Fruit fly (Drosophila melanogaster): ENCODE data around the gene GATAe.

The GATAe gene

DNA sequence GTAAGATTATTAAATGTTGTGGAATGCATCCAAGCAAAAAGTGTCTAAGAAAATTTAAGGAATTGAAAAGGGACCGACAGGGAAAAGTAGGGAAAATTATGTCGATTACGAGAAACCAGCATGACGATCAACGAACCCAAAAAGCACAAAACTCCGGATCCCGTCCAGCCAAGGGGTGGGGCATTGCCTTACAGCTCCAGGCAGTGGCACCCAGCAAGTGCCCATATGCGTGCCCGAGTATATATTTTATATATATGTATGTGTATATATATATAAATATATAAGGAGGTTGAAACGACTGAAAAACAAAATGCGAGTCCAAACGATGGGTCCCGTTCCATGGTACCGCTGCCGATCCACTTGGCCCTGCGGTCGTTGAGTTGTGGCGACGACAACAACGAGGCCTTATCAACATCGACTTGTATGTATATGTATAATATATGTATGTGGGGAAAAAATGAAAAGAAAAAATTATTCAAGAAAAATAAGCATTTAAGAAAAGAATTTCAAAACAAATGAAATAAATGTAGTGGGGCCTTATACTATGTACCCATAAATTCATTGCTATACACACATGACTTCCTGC lies 21.7 kb upstream of the GATAe start:
- TF ChIP-seq CG4496 (GFP tag; IDR thresholded peaks at IDR 0.05) (0 out of 3 replicates have a peak, but pooled peaks have one; percentile 27), fd96Ca (GFP tag; IDR thresholded peaks at IDR 0.05) (no peak), gl (tag; optimal IDR thresholded peaks at IDR 0.05) (peak; percentile 26), CG32121 (GFP tag; IDR thresholded peaks at IDR 0.05) (no peak), CG15710 (tag; optimal IDR thresholded peaks at IDR 0.05) (peak; percentile 20), Pif1B (GFP tag; optimal IDR thresholded peaks at IDR 0.05) (no peak), rn (GFP tag; IDR thresholded peaks at IDR 0.05) (no peak), CG34367 (tag; optimal IDR thresholded peaks at IDR 0.05) (peak; percentile 22), CG10348 (GFP tag; IDR thresholded peaks at IDR 0.05) (no peak), CG9948 (tag; optimal IDR thresholded peaks at IDR 0.05) (peak; percentile 14), Snoo (tag; optimal IDR thresholded peaks at IDR 0.05) (no peak), Ets98B (GFP tag; IDR thresholded peaks at IDR 0.05) (no peak), CG8159 (tag; optimal IDR thresholded peaks at IDR 0.05) (peak; percentile 26), D1 (tag; optimal IDR thresholded peaks at IDR 0.05) (no peak), CG13204 (GFP tag; optimal IDR thresholded peaks at IDR 0.05) (peak; percentile 30), Pif1A (GFP tag; optimal IDR thresholded peaks at IDR 0.05) (no peak), EcR (GFP tag; optimal IDR thresholded peaks at IDR 0.05) (peak; percentile 64), CG17806 (tag; optimal IDR thresholded peaks at IDR 0.05) (no peak), CG8301 (tag; optimal IDR thresholded peaks at IDR 0.05) (peak; percentile 19), CG14655 (GFP tag; optimal IDR thresholded peaks at IDR 0.05) (peak; percentile 43), CG12605 (GFP tag; IDR thresholded peaks at IDR 0.05) (peak; percentile 39; the same call in 1 of the 2 replicates)

DNA sequence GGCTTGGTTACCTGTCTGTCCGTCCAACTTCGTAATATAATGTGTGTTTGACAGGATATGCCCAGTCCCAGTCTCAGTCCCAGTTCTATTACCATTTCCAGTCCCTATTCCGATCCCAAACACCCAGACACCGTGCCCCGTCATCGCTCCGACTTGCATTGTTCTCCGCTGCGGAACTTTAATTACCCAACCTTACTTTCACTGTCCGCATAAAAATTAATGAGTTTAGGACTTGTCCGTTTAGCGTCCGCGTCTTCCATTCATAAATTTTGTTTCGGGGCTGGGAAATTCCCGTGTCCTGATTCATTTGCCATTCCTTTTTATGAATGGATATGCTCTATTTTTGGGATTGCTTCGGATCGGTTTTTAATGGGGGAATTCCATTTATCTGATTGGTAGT lies 20.6 kb upstream of the GATAe start:
- TF ChIP-seq CG34367 (tag; optimal IDR thresholded peaks at IDR 0.05) (no peak), D1 (tag; optimal IDR thresholded peaks at IDR 0.05) (no peak)

DNA sequence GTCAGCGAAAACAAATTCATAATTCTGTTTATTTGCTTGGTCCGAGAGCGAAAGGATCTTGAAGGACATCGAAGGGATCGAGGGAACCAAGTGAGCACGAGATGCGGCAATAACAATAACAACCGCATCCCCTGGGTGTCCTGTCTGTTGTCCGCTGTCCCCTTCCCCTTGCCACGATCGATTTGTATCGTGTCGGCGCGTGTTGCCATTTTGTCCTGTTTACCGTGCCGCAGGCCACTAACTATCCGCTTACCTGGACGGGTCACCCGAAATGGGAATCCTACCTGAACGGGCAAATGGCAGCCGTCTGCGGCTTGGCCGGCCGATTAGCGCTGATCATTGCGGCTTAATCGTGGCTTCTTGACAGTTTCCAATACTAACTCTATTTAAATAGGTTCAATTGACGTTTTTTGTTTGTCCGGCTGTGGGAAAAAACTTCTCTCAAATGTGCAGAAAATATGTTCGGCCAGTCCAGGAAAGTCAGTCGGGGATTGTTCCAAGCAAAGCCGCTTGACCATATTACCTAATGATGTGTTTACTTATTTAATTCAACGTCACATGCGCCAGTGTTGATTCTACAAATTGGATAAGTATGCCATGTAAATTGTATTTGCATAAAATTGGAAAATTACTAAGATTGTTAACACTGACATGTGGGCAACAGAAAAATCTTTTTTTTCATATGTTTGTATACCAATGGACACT lies 19.5 kb upstream of the GATAe start:
- TF ChIP-seq fd96Ca (GFP tag; IDR thresholded peaks at IDR 0.05) (no peak), CG8301 (tag; optimal IDR thresholded peaks at IDR 0.05) (no peak), rn (GFP tag; IDR thresholded peaks at IDR 0.05) (no peak), CG13204 (GFP tag; optimal IDR thresholded peaks at IDR 0.05) (no peak), Pif1A (GFP tag; optimal IDR thresholded peaks at IDR 0.05) (no peak)

DNA sequence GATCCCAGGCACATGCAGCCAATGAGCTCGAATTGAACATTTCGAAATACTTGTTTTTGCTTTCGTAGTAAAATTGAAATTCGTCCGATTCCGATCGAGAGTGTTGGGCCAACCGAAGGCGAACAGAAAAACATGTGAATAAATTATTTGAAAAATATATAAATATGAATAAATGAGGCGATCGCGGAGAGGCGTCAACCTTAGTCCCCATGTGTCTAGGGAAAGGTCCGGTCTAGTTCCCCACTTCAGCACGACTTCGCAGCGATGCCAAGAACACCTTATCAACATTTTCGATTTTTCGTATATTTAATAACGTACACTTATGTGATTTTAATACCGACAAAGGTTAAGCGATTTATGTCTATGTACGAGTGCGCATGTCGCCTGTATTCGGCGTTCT lies 17.3 kb upstream of the GATAe start:
- TF ChIP-seq CG17806 (tag; optimal IDR thresholded peaks at IDR 0.05) (no peak), CG34367 (tag; optimal IDR thresholded peaks at IDR 0.05) (no peak)

DNA sequence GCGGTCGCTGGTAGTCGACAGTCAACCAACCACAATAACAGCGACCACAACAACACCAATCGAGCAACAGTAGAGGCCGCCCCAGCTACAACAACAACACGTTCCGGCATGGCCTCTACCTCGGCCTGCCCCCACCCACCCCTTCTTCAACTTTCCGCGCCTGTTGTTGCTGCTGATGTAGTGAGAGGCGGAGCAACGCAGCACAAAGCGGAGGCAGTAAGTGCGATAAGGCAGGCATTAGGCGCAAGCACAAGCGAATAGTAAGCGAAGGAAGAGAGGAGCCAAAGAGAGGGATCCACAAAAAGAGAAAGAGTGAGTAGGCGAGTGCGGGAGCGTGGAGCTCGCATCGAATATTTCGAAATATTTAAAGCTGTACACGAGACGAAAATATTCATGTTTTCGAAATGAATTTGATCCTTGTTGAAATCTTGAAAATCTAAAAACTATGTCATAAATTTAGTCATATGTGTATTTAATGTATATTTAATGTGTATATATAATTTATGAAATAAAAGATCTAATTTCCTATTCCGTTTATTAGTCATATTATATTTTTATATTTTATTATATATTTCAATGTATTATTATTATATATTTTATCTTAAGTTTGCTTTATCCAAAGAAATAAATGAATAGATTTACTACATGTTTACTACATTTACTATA lies 15.6 kb upstream of the GATAe start:
- TF ChIP-seq CG32121 (GFP tag; IDR thresholded peaks at IDR 0.05): peak; percentile 69
- no peak for TF ChIP-seq Pif1A (GFP tag; optimal IDR thresholded peaks at IDR 0.05)
- no peak for TF ChIP-seq CG17806 (tag; optimal IDR thresholded peaks at IDR 0.05)
- TF ChIP-seq CG8301 (tag; optimal IDR thresholded peaks at IDR 0.05): no peak
- TF ChIP-seq EcR (GFP tag; optimal IDR thresholded peaks at IDR 0.05): peak; percentile 41
- peak; percentile 66 for TF ChIP-seq CG12605 (GFP tag; IDR thresholded peaks at IDR 0.05)
- peak; percentile 69; the same call in 2 of the 3 replicates for TF ChIP-seq fd96Ca (GFP tag; IDR thresholded peaks at IDR 0.05)
- TF ChIP-seq CG10348 (GFP tag; IDR thresholded peaks at IDR 0.05): no peak
- TF ChIP-seq CG34367 (tag; optimal IDR thresholded peaks at IDR 0.05): no peak
- TF ChIP-seq Ets98B (GFP tag; IDR thresholded peaks at IDR 0.05): peak; percentile 66; the same call in 1 of the 2 replicates
- peak; percentile 82 for TF ChIP-seq CG4496 (GFP tag; IDR thresholded peaks at IDR 0.05)
- peak; percentile 83 for TF ChIP-seq CG13204 (GFP tag; optimal IDR thresholded peaks at IDR 0.05)
- no peak for TF ChIP-seq CG9948 (tag; optimal IDR thresholded peaks at IDR 0.05)
- peak; percentile 27 for TF ChIP-seq CG15710 (tag; optimal IDR thresholded peaks at IDR 0.05)
- peak; percentile 76 for TF ChIP-seq D1 (tag; optimal IDR thresholded peaks at IDR 0.05)
- TF ChIP-seq gl (tag; optimal IDR thresholded peaks at IDR 0.05): peak; percentile 53
- TF ChIP-seq rn (GFP tag; IDR thresholded peaks at IDR 0.05): no peak
- no peak for TF ChIP-seq Pif1B (GFP tag; optimal IDR thresholded peaks at IDR 0.05)
- peak; percentile 26 for TF ChIP-seq CG8159 (tag; optimal IDR thresholded peaks at IDR 0.05)
- TF ChIP-seq Snoo (tag; optimal IDR thresholded peaks at IDR 0.05): no peak
- TF ChIP-seq CG14655 (GFP tag; optimal IDR thresholded peaks at IDR 0.05): no peak

DNA sequence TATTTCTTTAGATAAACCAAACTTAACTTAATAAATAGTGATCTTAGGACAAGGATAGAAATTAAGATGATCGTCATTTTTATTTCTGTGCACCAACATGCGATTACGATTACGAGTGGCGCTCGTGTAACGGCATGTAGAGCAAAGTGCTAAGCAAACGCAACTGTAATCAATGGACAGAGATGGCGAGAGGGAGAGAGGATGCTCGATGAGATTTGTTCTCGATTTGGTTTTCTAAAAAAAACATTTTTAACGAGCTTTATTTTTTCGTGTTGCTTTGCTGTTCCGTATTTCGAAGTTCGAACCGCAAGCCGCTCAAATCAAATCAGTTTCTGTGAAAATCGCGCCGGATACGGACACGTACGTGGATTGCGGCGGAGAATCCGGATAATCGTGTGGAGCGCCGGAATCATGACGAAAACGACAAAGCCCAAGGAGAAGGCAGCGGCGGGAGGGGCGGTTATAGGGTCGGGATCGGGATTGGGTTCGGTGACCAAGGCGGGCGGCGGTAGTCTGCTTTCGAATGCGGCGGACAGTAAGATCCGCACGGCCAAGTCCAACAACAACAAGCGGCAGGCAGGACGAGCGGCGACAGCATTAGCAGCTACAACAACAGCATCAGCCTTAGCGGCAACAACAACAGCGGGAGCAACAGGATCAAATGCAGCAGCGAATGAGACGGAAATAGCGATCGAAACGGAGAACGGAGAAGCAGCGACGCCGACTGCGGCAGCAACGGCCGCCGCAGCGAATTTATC lies 14.9 kb upstream of the GATAe start:
- TF ChIP-seq D1 (tag; optimal IDR thresholded peaks at IDR 0.05): no peak
- no peak; the same call in 1 of the 2 replicates for TF ChIP-seq Ets98B (GFP tag; IDR thresholded peaks at IDR 0.05)
- TF ChIP-seq CG17806 (tag; optimal IDR thresholded peaks at IDR 0.05): no peak
- TF ChIP-seq CG13204 (GFP tag; optimal IDR thresholded peaks at IDR 0.05): peak; percentile 81
- peak; percentile 14 for TF ChIP-seq CG14655 (GFP tag; optimal IDR thresholded peaks at IDR 0.05)
- no peak for TF ChIP-seq gl (tag; optimal IDR thresholded peaks at IDR 0.05)
- TF ChIP-seq EcR (GFP tag; optimal IDR thresholded peaks at IDR 0.05): no peak
- no peak for TF ChIP-seq CG10348 (GFP tag; IDR thresholded peaks at IDR 0.05)
- no peak for TF ChIP-seq CG15710 (tag; optimal IDR thresholded peaks at IDR 0.05)
- no peak for TF ChIP-seq Pif1A (GFP tag; optimal IDR thresholded peaks at IDR 0.05)
- TF ChIP-seq Pif1B (GFP tag; optimal IDR thresholded peaks at IDR 0.05): no peak
- TF ChIP-seq CG34367 (tag; optimal IDR thresholded peaks at IDR 0.05): no peak
- no peak for TF ChIP-seq CG8159 (tag; optimal IDR thresholded peaks at IDR 0.05)
- no peak for TF ChIP-seq fd96Ca (GFP tag; IDR thresholded peaks at IDR 0.05)
- no peak for TF ChIP-seq CG8301 (tag; optimal IDR thresholded peaks at IDR 0.05)
- TF ChIP-seq rn (GFP tag; IDR thresholded peaks at IDR 0.05): no peak
- peak; percentile 54; the same call in 1 of the 3 replicates for TF ChIP-seq CG4496 (GFP tag; IDR thresholded peaks at IDR 0.05)
- TF ChIP-seq CG32121 (GFP tag; IDR thresholded peaks at IDR 0.05): peak; percentile 31; the same call in 1 of the 2 replicates
- TF ChIP-seq Snoo (tag; optimal IDR thresholded peaks at IDR 0.05): no peak
- no peak for TF ChIP-seq CG9948 (tag; optimal IDR thresholded peaks at IDR 0.05)
- TF ChIP-seq CG12605 (GFP tag; IDR thresholded peaks at IDR 0.05): peak; percentile 58
